Fruit fly (Drosophila melanogaster) whole organism, embryonic: ENCODE data around the gene APP-BP1.

Experiments used
- ATbp ChIP-seq: fragments of 200-800 bp; sonication (Bioruptor generic); optimal IDR thresholded peaks from 2 replicates; lab custom pipeline; 2017; ENCODE audit warnings: missing biosample characterization, mild to moderate bottlenecking, missing genetic modification characterization, missing genetic modification reagents
- Antp ChIP-seq: fragments of 200-800 bp; sonication (Bioruptor generic); optimal IDR thresholded peaks from 3 replicates; lab custom pipeline; 2016; ENCODE audit warnings: missing biosample characterization, missing genetic modification characterization
- Atf6 ChIP-seq: fragments of 200-800 bp; sonication (Bioruptor generic); IDR thresholded peaks from 2 replicates; pipeline ENCODE4 v1.3.6; 2022; ENCODE audit warnings: missing biosample characterization, missing genetic modification characterization
- B-H1 ChIP-seq: fragments of 200-800 bp; sonication (Bioruptor generic); IDR thresholded peaks from 3 replicates; pipeline ENCODE4 v1.3.6; 2022; ENCODE audit warnings: missing biosample characterization, missing genetic modification characterization
- CG10979 ChIP-seq: fragments of 200-800 bp; sonication (Bioruptor generic); optimal IDR thresholded peaks from 2 replicates; lab custom pipeline; 2018; ENCODE audit warnings: missing biosample characterization, mild to moderate bottlenecking, missing genetic modification characterization, moderate library complexity
- CG11093 ChIP-seq: fragments of 200-800 bp; sonication (Bioruptor generic); IDR thresholded peaks from 3 replicates; pipeline ENCODE4 v1.3.6; 2022; ENCODE audit warnings: missing biosample characterization, missing genetic modification characterization
- CG11695 ChIP-seq: fragments of 200-800 bp; sonication (Bioruptor generic); IDR thresholded peaks from 3 replicates; pipeline ENCODE4 v1.3.6; 2022; ENCODE audit warnings: missing biosample characterization, missing genetic modification characterization
- CG11696 ChIP-seq: fragments of 200-800 bp; sonication (Bioruptor generic); IDR thresholded peaks from 2 replicates; pipeline ENCODE4 v1.3.6; 2022; ENCODE audit warnings: missing biosample characterization, missing genetic modification characterization
- CG12299 ChIP-seq: fragments of 200-800 bp; sonication (Bioruptor generic); optimal IDR thresholded peaks from 2 replicates; lab custom pipeline; 2018; ENCODE audit warnings: missing biosample characterization, mild to moderate bottlenecking, missing genetic modification characterization
- CG1233 ChIP-seq: fragments of 200-800 bp; sonication (Bioruptor generic); optimal IDR thresholded peaks from 4 replicates; lab custom pipeline; 2018; ENCODE audit warnings: missing biosample characterization, mild to moderate bottlenecking, missing genetic modification characterization
- CG13775 ChIP-seq: fragments of 200-800 bp; sonication (Bioruptor generic); optimal IDR thresholded peaks from 3 replicates; lab custom pipeline; 2017; ENCODE audit warnings: missing biosample characterization, mild to moderate bottlenecking, missing genetic modification characterization
- CG14860 ChIP-seq: fragments of 200-800 bp; sonication (Bioruptor generic); IDR thresholded peaks from 3 replicates; pipeline ENCODE4 v1.3.6; 2022; ENCODE audit warnings: missing biosample characterization, missing genetic modification characterization; ENCODE audit not compliant: partially characterized antibody
- CG16813 ChIP-seq: fragments of 200-800 bp; sonication (Bioruptor generic); IDR thresholded peaks from 3 replicates; pipeline ENCODE4 v1.3.6; 2022; ENCODE audit warnings: missing biosample characterization, missing genetic modification characterization; ENCODE audit not compliant: partially characterized antibody
- CG17359 ChIP-seq: fragments of 200-800 bp; sonication (Bioruptor generic); optimal IDR thresholded peaks from 3 replicates; lab custom pipeline; 2018; ENCODE audit warnings: missing biosample characterization, mild to moderate bottlenecking, missing genetic modification characterization, moderate library complexity
- CG2129 ChIP-seq: fragments of 200-800 bp; sonication (Bioruptor generic); IDR thresholded peaks from 2 replicates; pipeline ENCODE4 v1.3.6; 2022; ENCODE audit warnings: missing biosample characterization, missing genetic modification characterization; ENCODE audit not compliant: partially characterized antibody
- CG4282 ChIP-seq: fragments of 200-800 bp; sonication (Bioruptor generic); optimal IDR thresholded peaks from 2 replicates; lab custom pipeline; 2016; ENCODE audit warnings: missing biosample characterization, missing genetic modification characterization
- Camta ChIP-seq: fragments of 200-800 bp; sonication (Bioruptor generic); optimal IDR thresholded peaks from 2 replicates; lab custom pipeline; 2016; ENCODE audit warnings: missing biosample characterization, missing genetic modification characterization
- Dip3 ChIP-seq: fragments of 200-800 bp; sonication (Bioruptor generic); optimal IDR thresholded peaks from 3 replicates; lab custom pipeline; 2016; ENCODE audit warnings: missing biosample characterization, missing genetic modification characterization
- Dll ChIP-seq: fragments of 200-800 bp; sonication (Bioruptor generic); IDR thresholded peaks from 4 replicates; pipeline ENCODE4 v1.3.6; 2022; ENCODE audit warnings: missing biosample characterization, missing genetic modification characterization; ENCODE audit not compliant: partially characterized antibody
- Drgx ChIP-seq: fragments of 200-800 bp; sonication (Bioruptor generic); IDR thresholded peaks from 2 replicates; pipeline ENCODE4 v1.3.6; 2022; ENCODE audit warnings: missing biosample characterization, missing genetic modification characterization
- E2f2 ChIP-seq: fragments of 200-800 bp; sonication (Bioruptor generic); IDR thresholded peaks from 2 replicates; pipeline ENCODE4 v1.3.6; 2022; ENCODE audit warnings: missing biosample characterization, missing genetic modification characterization
- PHDP ChIP-seq: fragments of 200-800 bp; sonication (Bioruptor generic); optimal IDR thresholded peaks from 3 replicates; lab custom pipeline; 2018; ENCODE audit warnings: missing biosample characterization, mild to moderate bottlenecking, missing genetic modification characterization, moderate library complexity
- Poxn ChIP-seq: fragments of 200-800 bp; sonication (Bioruptor generic); IDR thresholded peaks from 2 replicates; pipeline ENCODE4 v1.3.6; 2022; ENCODE audit warnings: missing biosample characterization, missing genetic modification characterization
- Sox100B ChIP-seq: fragments of 200-800 bp; sonication (Bioruptor generic); optimal IDR thresholded peaks from 3 replicates; lab custom pipeline; 2018; ENCODE audit warnings: missing biosample characterization, mild to moderate bottlenecking, missing genetic modification characterization
- Ssrp ChIP-seq: fragments of 200-800 bp; sonication (Bioruptor generic); optimal IDR thresholded peaks from 2 replicates; lab custom pipeline; 2018; ENCODE audit warnings: missing biosample characterization, mild to moderate bottlenecking, missing genetic modification characterization, moderate library complexity
- al ChIP-seq: fragments of 200-800 bp; sonication (Bioruptor generic); IDR thresholded peaks from 2 replicates; pipeline ENCODE4 v1.3.6; 2022; ENCODE audit warnings: missing biosample characterization, missing genetic modification characterization
- az2 ChIP-seq: fragments of 200-800 bp; sonication (Bioruptor generic); optimal IDR thresholded peaks from 3 replicates; lab custom pipeline; 2016; ENCODE audit warnings: missing biosample characterization, missing genetic modification characterization
- cas ChIP-seq: fragments of 200-800 bp; sonication (Bioruptor generic); IDR thresholded peaks from 2 replicates; pipeline ENCODE4 v1.3.6; 2022; ENCODE audit warnings: missing biosample characterization, missing genetic modification characterization
- cwo ChIP-seq: fragments of 200-800 bp; sonication (Bioruptor generic); optimal IDR thresholded peaks from 3 replicates; lab custom pipeline; 2017; ENCODE audit warnings: missing biosample characterization, missing genetic modification characterization, mild to moderate bottlenecking, moderate library complexity, missing genetic modification reagents
- da ChIP-seq: fragments of 200-800 bp; sonication (Bioruptor generic); optimal IDR thresholded peaks from 2 replicates; lab custom pipeline; 2016; ENCODE audit warnings: missing biosample characterization, missing genetic modification characterization
- disco-r ChIP-seq: fragments of 200-800 bp; sonication (Bioruptor generic); optimal IDR thresholded peaks from 2 replicates; lab custom pipeline; 2016; ENCODE audit warnings: missing biosample characterization, missing genetic modification characterization
- en ChIP-seq: fragments of 200-800 bp; sonication (Bioruptor generic); optimal IDR thresholded peaks from 2 replicates; lab custom pipeline; 2016; ENCODE audit warnings: missing biosample characterization, missing genetic modification characterization
- gcm2 ChIP-seq: fragments of 200-800 bp; sonication (Bioruptor generic); optimal IDR thresholded peaks from 2 replicates; lab custom pipeline; 2016; ENCODE audit warnings: missing biosample characterization, missing genetic modification characterization
- gfzf ChIP-seq: fragments of 200-800 bp; sonication (Bioruptor generic); optimal IDR thresholded peaks from 2 replicates; lab custom pipeline; 2016; ENCODE audit warnings: missing biosample characterization, mild to moderate bottlenecking, missing genetic modification characterization, moderate library complexity
- insv ChIP-seq, 2 experiments: fragments of 200-800 bp; sonication (Bioruptor generic); optimal IDR thresholded peaks; 3 replicates each; lab custom pipeline; 2016 to 2018; ENCODE audit warnings: missing biosample characterization in 2 of 2, missing genetic modification characterization in 2 of 2
- jigr1 ChIP-seq: fragments of 200-800 bp; sonication (Bioruptor generic); IDR thresholded peaks from 3 replicates; pipeline ENCODE4 v1.3.6; 2022; ENCODE audit warnings: missing biosample characterization, missing genetic modification characterization
- nerfin-2 ChIP-seq: fragments of 200-800 bp; sonication (Bioruptor generic); IDR thresholded peaks from 2 replicates; pipeline ENCODE4 v1.3.6; 2022; ENCODE audit warnings: missing biosample characterization, missing genetic modification characterization; ENCODE audit not compliant: partially characterized antibody
- sd ChIP-seq: fragments of 200-800 bp; sonication (Bioruptor generic); optimal IDR thresholded peaks from 3 replicates; lab custom pipeline; 2018; ENCODE audit warnings: missing biosample characterization, mild to moderate bottlenecking, missing genetic modification characterization, moderate library complexity
- shn ChIP-seq: fragments of 200-800 bp; sonication (Bioruptor generic); optimal IDR thresholded peaks from 3 replicates; lab custom pipeline; 2016; ENCODE audit warnings: missing biosample characterization, missing genetic modification characterization
- sim ChIP-seq: fragments of 200-800 bp; sonication (Bioruptor generic); IDR thresholded peaks from 2 replicates; pipeline ENCODE4 v1.3.6; 2022; ENCODE audit warnings: missing biosample characterization, missing genetic modification characterization
- sima ChIP-seq: fragments of 200-800 bp; sonication (Bioruptor generic); optimal IDR thresholded peaks from 2 replicates; lab custom pipeline; 2016; ENCODE audit warnings: missing biosample characterization, missing genetic modification characterization
- sna ChIP-seq: fragments of 200-800 bp; sonication (Bioruptor generic); IDR thresholded peaks from 2 replicates; pipeline ENCODE4 v1.3.6; 2022; ENCODE audit warnings: missing biosample characterization, missing genetic modification characterization; ENCODE audit not compliant: partially characterized antibody
- so ChIP-seq: fragments of 200-800 bp; sonication (Bioruptor generic); IDR thresholded peaks from 3 replicates; pipeline ENCODE4 v1.3.6; 2022; ENCODE audit warnings: missing biosample characterization, missing genetic modification characterization
- sr ChIP-seq: fragments of 200-800 bp; sonication (Bioruptor generic); IDR thresholded peaks from 3 replicates; pipeline ENCODE4 v1.3.6; 2022; ENCODE audit warnings: missing biosample characterization, missing genetic modification characterization
- tio ChIP-seq: fragments of 200-800 bp; sonication (Bioruptor generic); optimal IDR thresholded peaks from 2 replicates; lab custom pipeline; 2017; ENCODE audit warnings: missing biosample characterization, missing genetic modification characterization, inconsistent platforms
- tup ChIP-seq: fragments of 200-800 bp; sonication (Bioruptor generic); optimal IDR thresholded peaks from 2 replicates; lab custom pipeline; 2016; ENCODE audit warnings: missing biosample characterization, mild to moderate bottlenecking, missing genetic modification characterization, moderate library complexity
- tx ChIP-seq: fragments of 200-800 bp; sonication (Bioruptor generic); optimal IDR thresholded peaks from 2 replicates; lab custom pipeline; 2016; ENCODE audit warnings: missing biosample characterization, missing genetic modification characterization
- wdn ChIP-seq: fragments of 200-800 bp; sonication (Bioruptor generic); IDR thresholded peaks from 2 replicates; pipeline ENCODE4 v1.3.6; 2022; ENCODE audit warnings: missing biosample characterization, missing genetic modification characterization
- zen2 ChIP-seq: fragments of 200-800 bp; sonication (Bioruptor generic); IDR thresholded peaks from 3 replicates; pipeline ENCODE4 v1.3.6; 2022; ENCODE audit warnings: missing biosample characterization, missing genetic modification characterization; ENCODE audit not compliant: partially characterized antibody
- zfh2 ChIP-seq: fragments of 200-800 bp; sonication (Bioruptor generic); optimal IDR thresholded peaks from 2 replicates; lab custom pipeline; 2016; ENCODE audit warnings: missing biosample characterization, missing genetic modification characterization

The APP-BP1 gene

dm6 chr3L:11084557-11085231 is 13.5 kb upstream of the APP-BP1 start (continued):
- TF ChIP-seq CG12299 (tag; lab: Kevin White, UChicago), result peak; percentile 94
- TF ChIP-seq sd (tag; lab: Kevin White, UChicago), result no peak
- TF ChIP-seq CG16813 (GFP tag; lab: Robert Waterston, UW), result no peak
- TF ChIP-seq Sox100B (GFP tag; lab: Kevin White, UChicago), result peak; percentile 96
- TF ChIP-seq cwo (GFP tag; lab: Kevin White, UChicago), result peak; percentile 91
- no peak for TF ChIP-seq Dll (GFP tag; lab: Robert Waterston, UW)
- TF ChIP-seq CG1233 (GFP tag; lab: Kevin White, UChicago), result peak; percentile 95
- TF ChIP-seq al (GFP tag; lab: Robert Waterston, UW), result peak; percentile 84
- TF ChIP-seq Ssrp (tag; lab: Kevin White, UChicago), result peak; percentile 97
- TF ChIP-seq PHDP (tag; lab: Kevin White, UChicago), result peak; percentile 97
- TF ChIP-seq CG11093, result peak; percentile 94
- TF ChIP-seq az2 (GFP tag; lab: Kevin White, UChicago), result peak; percentile 98
- TF ChIP-seq disco-r (GFP tag; lab: Kevin White, UChicago), result peak; percentile 92
- TF ChIP-seq CG13775 (GFP tag; lab: Kevin White, UChicago), result peak; percentile 94
- peak; percentile 92 for TF ChIP-seq shn (GFP tag; lab: Kevin White, UChicago)
- TF ChIP-seq tio, result peak; percentile 95
- peak; percentile 19 for TF ChIP-seq gfzf (GFP tag; lab: Kevin White, UChicago)
- TF ChIP-seq gcm2 (GFP tag; lab: Kevin White, UChicago), result peak; percentile 95
- peak; percentile 96 for TF ChIP-seq sim (GFP tag; lab: Robert Waterston, UW)
- TF ChIP-seq B-H1 (GFP tag; lab: Robert Waterston, UW), result peak; percentile 95
- peak; percentile 99 for TF ChIP-seq CG10979 (tag; lab: Kevin White, UChicago)
- TF ChIP-seq CG4282, result peak; percentile 90
- no peak for TF ChIP-seq zen2
- TF ChIP-seq so (GFP tag; lab: Robert Waterston, UW), result peak; percentile 97
- peak; percentile 93 for TF ChIP-seq tx
- peak; percentile 97 for TF ChIP-seq CG17359
- peak; percentile 89 for TF ChIP-seq Dip3
- peak; percentile 92 for TF ChIP-seq Antp (GFP tag; lab: Kevin White, UChicago)
- TF ChIP-seq cas (GFP tag; lab: Robert Waterston, UW), result peak; percentile 78
- TF ChIP-seq sna (GFP tag; lab: Robert Waterston, UW), result no peak
- TF ChIP-seq Drgx (GFP tag; lab: Robert Waterston, UW), result peak; percentile 99
- TF ChIP-seq E2f2 (GFP tag; lab: Robert Waterston, UW), result peak; percentile 80
- peak; percentile 95 for TF ChIP-seq ATbp (GFP tag; lab: Kevin White, UChicago)
- peak; percentile 97 for TF ChIP-seq Camta (GFP tag; lab: Kevin White, UChicago)
- peak; percentile 87 for TF ChIP-seq CG11696 (GFP tag; lab: Robert Waterston, UW)
- peak; percentile 91 for TF ChIP-seq sima (GFP tag; lab: Kevin White, UChicago)
- TF ChIP-seq en, result peak; percentile 94
- peak; percentile 87 for TF ChIP-seq jigr1 (GFP tag; lab: Robert Waterston, UW)
- TF ChIP-seq CG14860 (GFP tag; lab: Robert Waterston, UW), result no peak
- TF ChIP-seq CG2129 (GFP tag; lab: Robert Waterston, UW), result no peak
- TF ChIP-seq CG11695 (GFP tag; lab: Robert Waterston, UW), result peak; percentile 94
- peak; percentile 84 for TF ChIP-seq wdn
- no peak for TF ChIP-seq nerfin-2 (GFP tag; lab: Robert Waterston, UW)
- TF ChIP-seq da (GFP tag; lab: Kevin White, UChicago), result peak; percentile 93
- peak; percentile 74 for TF ChIP-seq zfh2
- TF ChIP-seq tup, result peak; percentile 84
- peak; percentile 53; the same call in 1 of the 2 replicates for TF ChIP-seq Poxn (GFP tag; lab: Robert Waterston, UW)
- peak; percentile 91 for TF ChIP-seq sr
- peak in 1 of 2 experiments; percentile 70 for TF ChIP-seq insv (GFP tag; optimal IDR thresholded peaks at IDR 0.05; lab: Kevin White, UChicago)
- peak; percentile 93 for TF ChIP-seq Atf6
